Fruit fly (Drosophila melanogaster) whole organism, embryonic: ENCODE measurements around the gene deltaCOP.

Experiments
- Atf6 ChIP-seq: fragments of 200-800 bp; sonication (Bioruptor generic); IDR thresholded peaks from 2 replicates; pipeline ENCODE4 v1.3.6; 2022; ENCODE audit warnings: missing biosample characterization, missing genetic modification characterization
- CG10267 ChIP-seq: fragments of 200-800 bp; sonication (Bioruptor generic); optimal IDR thresholded peaks from 2 replicates; lab custom pipeline; 2018; ENCODE audit warnings: missing biosample characterization, mild to moderate bottlenecking, missing genetic modification characterization, moderate library complexity
- CG10565 ChIP-seq: fragments of 200-800 bp; sonication (Bioruptor generic); optimal IDR thresholded peaks from 3 replicates; lab custom pipeline; 2016; ENCODE audit warnings: missing biosample characterization, mild to moderate bottlenecking, missing genetic modification characterization
- CG11723 ChIP-seq: fragments of 200-800 bp; sonication (Bioruptor generic); optimal IDR thresholded peaks from 2 replicates; lab custom pipeline; 2017; ENCODE audit warnings: missing biosample characterization, mild to moderate bottlenecking, missing genetic modification characterization
- CG1529 ChIP-seq: fragments of 200-800 bp; sonication (Bioruptor generic); optimal IDR thresholded peaks from 3 replicates; lab custom pipeline; 2018; ENCODE audit warnings: missing biosample characterization, missing genetic modification characterization
- CG16815 ChIP-seq: fragments of 200-800 bp; sonication (Bioruptor generic); optimal IDR thresholded peaks from 3 replicates; lab custom pipeline; 2017; ENCODE audit warnings: missing biosample characterization, mild to moderate bottlenecking, missing genetic modification characterization
- CG2116 ChIP-seq: fragments of 200-800 bp; sonication (Bioruptor generic); optimal IDR thresholded peaks from 3 replicates; lab custom pipeline; 2018; ENCODE audit warnings: missing biosample characterization, mild to moderate bottlenecking, missing genetic modification characterization
- CG2120 ChIP-seq: fragments of 200-800 bp; sonication (Bioruptor generic); optimal IDR thresholded peaks from 3 replicates; lab custom pipeline; 2016; ENCODE audit warnings: missing biosample characterization, missing genetic modification characterization
- CG30403 ChIP-seq: fragments of 200-800 bp; sonication (Bioruptor generic); optimal IDR thresholded peaks from 3 replicates; lab custom pipeline; 2016; ENCODE audit warnings: missing biosample characterization, missing genetic modification characterization
- CG31224 ChIP-seq: fragments of 200-800 bp; sonication (Bioruptor generic); IDR thresholded peaks from 2 replicates; pipeline ENCODE4 v1.3.6; 2022; ENCODE audit warnings: missing biosample characterization, missing genetic modification characterization
- CG32767 ChIP-seq: fragments of 200-800 bp; sonication (Bioruptor generic); IDR thresholded peaks from 2 replicates; pipeline ENCODE4 v1.3.6; 2022; ENCODE audit warnings: missing biosample characterization, missing genetic modification characterization
- CG3281 ChIP-seq: fragments of 200-800 bp; sonication (Bioruptor generic); optimal IDR thresholded peaks from 3 replicates; lab custom pipeline; 2017; ENCODE audit warnings: missing biosample characterization, mild to moderate bottlenecking, missing genetic modification characterization
- CG4617 ChIP-seq: fragments of 200-800 bp; sonication (Bioruptor generic); optimal IDR thresholded peaks from 3 replicates; lab custom pipeline; 2016; ENCODE audit warnings: missing biosample characterization, missing genetic modification characterization, borderline replicate concordance
- CG6654 ChIP-seq: fragments of 200-800 bp; sonication (Bioruptor generic); optimal IDR thresholded peaks from 2 replicates; lab custom pipeline; 2017; ENCODE audit warnings: missing biosample characterization, mild to moderate bottlenecking, missing genetic modification characterization
- CG7987 ChIP-seq: fragments of 200-800 bp; sonication (Bioruptor generic); optimal IDR thresholded peaks from 2 replicates; lab custom pipeline; 2018; ENCODE audit warnings: missing biosample characterization, mild to moderate bottlenecking, missing genetic modification characterization, moderate library complexity
- CG8281 ChIP-seq: fragments of 200-800 bp; sonication (Bioruptor generic); optimal IDR thresholded peaks from 2 replicates; lab custom pipeline; 2018; ENCODE audit warnings: missing biosample characterization, mild to moderate bottlenecking, missing genetic modification characterization, moderate library complexity
- CG9215 ChIP-seq: fragments of 200-800 bp; sonication (Bioruptor generic); IDR thresholded peaks from 2 replicates; pipeline ENCODE4 v1.3.6; 2022; ENCODE audit warnings: missing biosample characterization, missing genetic modification characterization
- CG9609 ChIP-seq: fragments of 200-800 bp; sonication (Bioruptor generic); optimal IDR thresholded peaks from 3 replicates; lab custom pipeline; 2016; ENCODE audit warnings: missing biosample characterization, missing genetic modification characterization
- CoRest ChIP-seq: fragments of 200-800 bp; sonication (Bioruptor generic); optimal IDR thresholded peaks from 3 replicates; lab custom pipeline; 2018; ENCODE audit warnings: missing biosample characterization, mild to moderate bottlenecking, missing genetic modification characterization, moderate library complexity
- Dad ChIP-seq: fragments of 200-800 bp; sonication (Bioruptor generic); optimal IDR thresholded peaks from 3 replicates; lab custom pipeline; 2016; ENCODE audit warnings: missing biosample characterization, missing genetic modification characterization
- Dll ChIP-seq: fragments of 200-800 bp; sonication (Bioruptor generic); IDR thresholded peaks from 4 replicates; pipeline ENCODE4 v1.3.6; 2022; ENCODE audit warnings: missing biosample characterization, missing genetic modification characterization; ENCODE audit not compliant: partially characterized antibody
- Dp ChIP-seq: fragments of 200-800 bp; sonication (Bioruptor generic); optimal IDR thresholded peaks from 2 replicates; lab custom pipeline; 2018; ENCODE audit warnings: missing biosample characterization, mild to moderate bottlenecking, missing genetic modification characterization, moderate library complexity
- Dref ChIP-seq: fragments of 200-800 bp; sonication (Bioruptor generic); IDR thresholded peaks from 2 replicates; pipeline ENCODE4 v1.3.6; 2022; ENCODE audit warnings: missing biosample characterization, missing genetic modification characterization
- Ets65A ChIP-seq: fragments of 200-800 bp; sonication (Bioruptor generic); peaks from one replicate; lab custom pipeline; 2016; ENCODE audit warnings: missing biosample characterization, missing genetic modification characterization
- Hand ChIP-seq: fragments of 200-800 bp; sonication (Bioruptor generic); optimal IDR thresholded peaks from 2 replicates; lab custom pipeline; 2017; ENCODE audit warnings: mild to moderate bottlenecking, missing biosample characterization, missing genetic modification reagents, missing genetic modification characterization
- Hey ChIP-seq: fragments of 200-800 bp; sonication (Bioruptor generic); optimal IDR thresholded peaks from 3 replicates; lab custom pipeline; 2018; ENCODE audit warnings: missing biosample characterization, mild to moderate bottlenecking, missing genetic modification characterization
- NC2β ChIP-seq: fragments of 200-800 bp; sonication (Bioruptor generic); optimal IDR thresholded peaks from 2 replicates; lab custom pipeline; 2016; ENCODE audit warnings: missing biosample characterization, missing genetic modification characterization
- Oaz ChIP-seq: fragments of 200-800 bp; sonication (Bioruptor generic); IDR thresholded peaks from 2 replicates; pipeline ENCODE4 v1.3.6; 2022; ENCODE audit warnings: missing biosample characterization, missing genetic modification characterization
- Optix ChIP-seq: fragments of 200-800 bp; sonication (Bioruptor generic); IDR thresholded peaks from 3 replicates; pipeline ENCODE4 v1.3.6; 2022; ENCODE audit warnings: missing biosample characterization, missing genetic modification characterization
- Pdp1 ChIP-seq, 2 experiments: fragments of 200-800 bp; sonication (Bioruptor generic); optimal IDR thresholded peaks; 3 replicates each; lab custom pipeline; 2016; ENCODE audit warnings: missing biosample characterization in 2 of 2, missing genetic modification characterization in 2 of 2, mild to moderate bottlenecking in 1 of 2, moderate library complexity in 1 of 2
- Taf1 ChIP-seq: fragments of 200-800 bp; sonication (Bioruptor generic); IDR thresholded peaks from 2 replicates; pipeline ENCODE4 v1.3.6; 2022; ENCODE audit warnings: missing biosample characterization, missing genetic modification characterization
- ac ChIP-seq: fragments of 200-800 bp; sonication (Bioruptor generic); optimal IDR thresholded peaks from 3 replicates; lab custom pipeline; 2017; ENCODE audit warnings: missing biosample characterization, mild to moderate bottlenecking, missing genetic modification characterization
- ap ChIP-seq: fragments of 200-800 bp; sonication (Bioruptor generic); IDR thresholded peaks from 2 replicates; pipeline ENCODE4 v1.3.6; 2022; ENCODE audit warnings: missing biosample characterization, missing genetic modification characterization
- bowl ChIP-seq: fragments of 200-800 bp; sonication (Bioruptor generic); IDR thresholded peaks from 2 replicates; pipeline ENCODE4 v1.3.6; 2022; ENCODE audit warnings: missing biosample characterization, missing genetic modification characterization
- bsh ChIP-seq, 2 experiments: fragments of 200-800 bp; sonication (Bioruptor generic); optimal IDR thresholded peaks; 2 replicates each; lab custom pipeline; 2017 to 2018; ENCODE audit warnings: mild to moderate bottlenecking in 2 of 2, missing biosample characterization in 2 of 2, missing genetic modification characterization in 2 of 2, moderate library complexity in 1 of 2
- gfzf ChIP-seq: fragments of 200-800 bp; sonication (Bioruptor generic); optimal IDR thresholded peaks from 2 replicates; lab custom pipeline; 2016; ENCODE audit warnings: missing biosample characterization, mild to moderate bottlenecking, missing genetic modification characterization, moderate library complexity
- grn ChIP-seq: fragments of 200-800 bp; sonication (Bioruptor generic); optimal IDR thresholded peaks from 3 replicates; lab custom pipeline; 2017; ENCODE audit warnings: missing biosample characterization, missing genetic modification characterization
- ham ChIP-seq: fragments of 200-800 bp; sonication (Bioruptor generic); IDR thresholded peaks from 2 replicates; pipeline ENCODE4 v1.3.6; 2022; ENCODE audit warnings: missing biosample characterization, missing genetic modification characterization
- jigr1 ChIP-seq: fragments of 200-800 bp; sonication (Bioruptor generic); IDR thresholded peaks from 3 replicates; pipeline ENCODE4 v1.3.6; 2022; ENCODE audit warnings: missing biosample characterization, missing genetic modification characterization
- peb ChIP-seq: fragments of 200-800 bp; sonication (Bioruptor generic); IDR thresholded peaks from 2 replicates; pipeline ENCODE4 v1.3.6; 2022; ENCODE audit warnings: missing biosample characterization, missing genetic modification characterization
- ro ChIP-seq: fragments of 200-800 bp; sonication (Bioruptor generic); IDR thresholded peaks from 2 replicates; pipeline ENCODE4 v1.3.6; 2022; ENCODE audit warnings: missing biosample characterization, missing genetic modification characterization
- row ChIP-seq: fragments of 200-800 bp; sonication (Bioruptor generic); IDR thresholded peaks from 3 replicates; pipeline ENCODE4 v1.3.6; 2022; ENCODE audit warnings: missing biosample characterization, missing genetic modification characterization
- run ChIP-seq: fragments of 200-800 bp; sonication (Bioruptor generic); optimal IDR thresholded peaks from 3 replicates; lab custom pipeline; 2018; ENCODE audit warnings: missing biosample characterization, mild to moderate bottlenecking, missing genetic modification characterization
- scrt ChIP-seq: fragments of 200-800 bp; sonication (Bioruptor generic); optimal IDR thresholded peaks from 2 replicates; lab custom pipeline; 2018; ENCODE audit warnings: missing biosample characterization, mild to moderate bottlenecking, missing genetic modification characterization, moderate library complexity
- sima ChIP-seq: fragments of 200-800 bp; sonication (Bioruptor generic); optimal IDR thresholded peaks from 2 replicates; lab custom pipeline; 2016; ENCODE audit warnings: missing biosample characterization, missing genetic modification characterization
- slbo ChIP-seq: fragments of 200-800 bp; sonication (Bioruptor generic); IDR thresholded peaks from 2 replicates; pipeline ENCODE4 v1.3.6; 2022; ENCODE audit warnings: missing biosample characterization, missing genetic modification characterization
- slou ChIP-seq: fragments of 200-800 bp; sonication (Bioruptor generic); optimal IDR thresholded peaks from 3 replicates; lab custom pipeline; 2016; ENCODE audit warnings: missing biosample characterization, missing genetic modification characterization
- sqz ChIP-seq: fragments of 200-800 bp; sonication (Bioruptor generic); optimal IDR thresholded peaks from 3 replicates; lab custom pipeline; 2018; ENCODE audit warnings: missing biosample characterization, mild to moderate bottlenecking, missing genetic modification characterization
- zfh1 ChIP-seq: fragments of 200-800 bp; sonication (Bioruptor generic); IDR thresholded peaks from 3 replicates; pipeline ENCODE4 v1.3.6; 2022; ENCODE audit warnings: missing biosample characterization, missing genetic modification characterization

The deltaCOP gene

DNA sequence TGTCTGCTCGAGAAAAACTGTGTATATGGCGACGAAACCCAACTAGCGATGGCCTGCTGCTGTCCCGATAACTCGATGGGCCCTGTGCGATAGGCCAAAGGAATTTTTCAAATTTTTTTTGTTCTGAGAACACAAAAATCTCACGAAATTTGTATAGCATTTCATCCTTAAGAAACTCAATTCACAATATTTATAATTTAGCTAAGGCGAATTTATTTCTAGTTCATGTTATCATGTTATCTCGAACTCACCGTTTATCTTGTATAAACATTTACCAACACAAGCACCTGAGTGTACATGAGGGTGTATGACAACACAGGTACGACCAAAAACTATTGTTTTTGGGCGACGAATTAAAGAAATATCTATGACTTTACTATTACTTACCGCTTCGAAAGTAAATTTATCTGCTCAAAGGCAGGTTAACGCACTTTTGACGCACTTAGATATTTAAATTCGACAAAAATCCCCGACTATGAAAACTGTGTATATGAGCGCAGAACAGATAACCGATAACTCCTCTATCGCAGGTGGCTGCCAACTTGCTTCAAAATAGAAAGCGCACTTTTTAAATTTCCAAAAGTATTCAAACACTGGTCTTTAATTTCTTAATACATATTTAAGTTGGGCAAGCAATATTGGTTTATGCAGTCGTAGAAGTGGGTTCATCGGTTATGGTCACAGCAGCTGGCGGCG is 38.7 kb upstream of the deltaCOP start, which contains the start of gene arm (continued):
- peak in 1 of 2 experiments; percentile 21 for TF ChIP-seq Pdp1 (GFP tag; optimal IDR thresholded peaks at IDR 0.05; lab: Kevin White, UChicago)
- peak; percentile 4 for TF ChIP-seq CoRest
- peak; percentile 19 for TF ChIP-seq CG4617 (GFP tag; lab: Kevin White, UChicago)
- no peak for TF ChIP-seq CG8281 (tag; lab: Kevin White, UChicago)
- peak; percentile 19 for TF ChIP-seq CG10267
- TF ChIP-seq peb: no peak
- no peak for TF ChIP-seq CG11723 (GFP tag; lab: Kevin White, UChicago)
- TF ChIP-seq row (GFP tag; lab: Robert Waterston, UW): peak; percentile 38; the same call in 2 of the 3 replicates
- peak; percentile 65 for TF ChIP-seq Dref (GFP tag; lab: Robert Waterston, UW)
- TF ChIP-seq bowl (GFP tag; lab: Robert Waterston, UW): no peak
- 0 out of 4 replicates have a peak, but pooled peaks have one; percentile 35 for TF ChIP-seq Dll (GFP tag; lab: Robert Waterston, UW)
- no peak for TF ChIP-seq CG9609
- no peak for TF ChIP-seq ac (GFP tag; lab: Kevin White, UChicago)
- peak; percentile 43 for TF ChIP-seq CG2120
- no peak for TF ChIP-seq ap
- peak; percentile 82 for TF ChIP-seq Dp (GFP tag; lab: Kevin White, UChicago)
- TF ChIP-seq CG7987 (GFP tag; lab: Kevin White, UChicago): no peak
- TF ChIP-seq sqz: peak; percentile 23
- peak; percentile 53 for TF ChIP-seq Ets65A (GFP tag; lab: Kevin White, UChicago)

DNA sequence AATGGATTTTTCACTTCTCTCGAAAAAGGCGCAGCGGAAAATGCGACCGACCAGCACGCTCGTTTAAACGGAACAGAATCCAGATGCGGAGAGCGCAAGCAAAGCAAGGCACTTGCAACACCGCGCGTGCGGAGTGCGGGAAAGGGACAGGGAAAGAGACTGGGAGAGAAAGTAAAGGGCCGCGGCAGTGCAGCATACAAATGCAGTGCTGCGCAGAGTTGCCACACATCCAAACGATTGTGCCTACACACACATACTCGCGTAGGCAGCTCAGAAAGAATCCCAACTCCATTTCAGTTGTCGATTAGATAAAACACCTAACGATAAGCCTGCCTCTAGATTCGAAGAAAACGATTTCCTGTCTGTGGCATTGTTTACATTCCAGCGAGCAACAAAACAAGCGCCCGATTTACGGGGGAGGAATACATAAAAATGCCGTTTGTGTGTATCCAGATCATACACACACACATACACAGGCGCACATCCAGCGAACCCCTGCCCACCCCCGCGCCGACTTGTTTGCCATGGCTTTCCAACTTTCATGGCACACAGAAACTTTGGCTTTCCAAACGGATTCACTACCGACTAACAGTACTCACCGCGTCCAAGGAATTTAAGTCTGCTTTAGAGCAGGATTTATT is 38.0 kb upstream of the deltaCOP start:
- TF ChIP-seq scrt (GFP tag; lab: Kevin White, UChicago): peak; percentile 32
- TF ChIP-seq Hey (tag; lab: Kevin White, UChicago): no peak
- TF ChIP-seq NC2β: no peak
- no peak for TF ChIP-seq ro (GFP tag; lab: Robert Waterston, UW)
- no peak for TF ChIP-seq Atf6 (GFP tag; lab: Robert Waterston, UW)
- TF ChIP-seq gfzf (GFP tag; lab: Kevin White, UChicago): no peak
- TF ChIP-seq zfh1 (GFP tag; lab: Robert Waterston, UW): no peak
- peak; percentile 9 for TF ChIP-seq CG2116
- peak; percentile 15 for TF ChIP-seq CG3281
- no peak for TF ChIP-seq sima (GFP tag; lab: Kevin White, UChicago)
- TF ChIP-seq CG31224 (GFP tag; lab: Robert Waterston, UW): no peak
- TF ChIP-seq bsh (GFP tag; optimal IDR thresholded peaks at IDR 0.05; lab: Kevin White, UChicago): peak in 1 of 2 experiments; percentile 5
- TF ChIP-seq CG9215 (GFP tag; lab: Robert Waterston, UW): no peak
- no peak for TF ChIP-seq Dp (GFP tag; lab: Kevin White, UChicago)
- TF ChIP-seq ham (GFP tag; lab: Robert Waterston, UW): no peak
- TF ChIP-seq slbo (GFP tag; lab: Robert Waterston, UW): no peak
- TF ChIP-seq Dad (GFP tag; lab: Kevin White, UChicago): no peak
- TF ChIP-seq CG32767: peak; percentile 94
- TF ChIP-seq CG1529 (GFP tag; lab: Kevin White, UChicago): no peak
- no peak for TF ChIP-seq Hand (GFP tag; lab: Kevin White, UChicago)
- no peak for TF ChIP-seq CG30403 (GFP tag; lab: Kevin White, UChicago)
- TF ChIP-seq run: no peak
- no peak for TF ChIP-seq CG10565 (GFP tag; lab: Kevin White, UChicago)
- no peak for TF ChIP-seq jigr1
- TF ChIP-seq CG16815 (GFP tag; lab: Kevin White, UChicago): no peak
- no peak for TF ChIP-seq Taf1 (GFP tag; lab: Robert Waterston, UW)
- peak; percentile 86 for TF ChIP-seq grn (GFP tag; lab: Kevin White, UChicago)
- no peak for TF ChIP-seq slou (GFP tag; lab: Kevin White, UChicago)
- no peak for TF ChIP-seq CG6654
- no peak for TF ChIP-seq Optix (GFP tag; lab: Robert Waterston, UW)
- no peak for TF ChIP-seq Oaz (GFP tag; lab: Robert Waterston, UW)
